Worm (Caenorhabditis elegans): ENCODE measurements around the gene btb-7.

ce11 chrII:1735145-1735544, 22.1 kb downstream of the btb-7 start:
- TF ChIP-seq ref-1 (GFP tag; conservative IDR thresholded peaks at IDR 0.05) (no peak), T22C8.4 (GFP tag; IDR thresholded peaks at IDR 0.05) (no peak), flt-1 (GFP tag; IDR thresholded peaks at IDR 0.05) (no peak), ztf-23 (GFP tag; IDR thresholded peaks at IDR 0.05) (no peak), med-1 (GFP tag; optimal IDR thresholded peaks at IDR 0.05; ENCODE audit: insufficient read depth) (no peak), ztf-29 (GFP tag; IDR thresholded peaks at IDR 0.05) (no peak), tab-1 (GFP tag; IDR thresholded peaks at IDR 0.05) (no peak), klf-2 (GFP tag; conservative IDR thresholded peaks at IDR 0.05) (no peak)

Measured in whole organism, midembryonic.